Worm (Caenorhabditis elegans) whole organism, L1 larva: Measurements from ENCODE around the gene nhl-2.
A peak's percentile ranks its signal among the peaks of the same experiment; 100 is the strongest.

Experiments
- C04F5.9 ChIP-seq: sonication (generic microtip); optimal IDR thresholded peaks from 2 replicates; lab custom pipeline; 2016; ENCODE audit warnings: missing genetic modification characterization, missing compliant biosample characterization
- C34B4.2 ChIP-seq: sonication (generic microtip); optimal IDR thresholded peaks from 2 replicates; lab custom pipeline; 2017; ENCODE audit warnings: mild to moderate bottlenecking, missing genetic modification characterization, missing compliant biosample characterization
- Y116A8C.19 ChIP-seq: sonication (generic microtip); optimal IDR thresholded peaks from 2 replicates; lab custom pipeline; 2016; ENCODE audit warnings: missing compliant biosample characterization, missing genetic modification characterization, borderline replicate concordance
- aly-2 ChIP-seq: fragments of 150-350 bp; optimal IDR thresholded peaks from 2 replicates; lab custom pipeline; 2014; ENCODE audit warnings: missing biosample characterization, missing genetic modification characterization
- ama-1 ChIP-seq: fragments of 150-350 bp; optimal IDR thresholded peaks from 2 replicates; lab custom pipeline; 2014
- ceh-8 ChIP-seq: fragments of 200-800 bp; sonication (Bioruptor generic); optimal IDR thresholded peaks from 2 replicates; lab custom pipeline; 2018; ENCODE audit warnings: mild to moderate bottlenecking, missing genetic modification characterization, moderate library complexity, missing compliant biosample characterization
- ceh-88 ChIP-seq: fragments of 200-800 bp; sonication (Bioruptor generic); IDR thresholded peaks from 2 replicates; pipeline ENCODE4 v1.3.6; 2022; ENCODE audit warnings: missing genetic modification characterization, missing compliant biosample characterization
- ceh-90 ChIP-seq: sonication (generic microtip); optimal IDR thresholded peaks from 2 replicates; lab custom pipeline; 2016; ENCODE audit warnings: missing genetic modification characterization, missing compliant biosample characterization
- ces-1 ChIP-seq: fragments of 150-350 bp; optimal IDR thresholded peaks from 2 replicates; lab custom pipeline; 2014; ENCODE audit warnings: missing biosample characterization, missing genetic modification reagents, missing genetic modification characterization
- efl-1 ChIP-seq, 4 experiments: fragments of 150-350 bp; optimal IDR thresholded peaks in 3 of 4; peaks in 1 of 4; 1 replicate in 1 of 4; 2 replicates in 3 of 4; lab custom pipeline; 2014; ENCODE audit warnings: missing biosample characterization in 2 of 4, missing genetic modification characterization in 2 of 4, missing genetic modification reagents in 2 of 4
- egl-27 ChIP-seq, 2 experiments: fragments of 150-350 bp in 1 of 2; sonication (generic microtip); optimal IDR thresholded peaks; 3 replicates each; lab custom pipeline; 2017 to 2018; ENCODE audit warnings: missing biosample characterization in 2 of 2, missing genetic modification characterization in 2 of 2, missing genetic modification reagents in 2 of 2
- elt-2 ChIP-seq: sonication (generic microtip); optimal IDR thresholded peaks from 2 replicates; lab custom pipeline; 2016; ENCODE audit warnings: missing genetic modification characterization, mild to moderate bottlenecking, inconsistent platforms, missing compliant biosample characterization, missing genetic modification reagents
- fkh-10 ChIP-seq: sonication (generic microtip); optimal IDR thresholded peaks from 2 replicates; lab custom pipeline; 2017; ENCODE audit warnings: missing biosample characterization, missing genetic modification reagents, missing genetic modification characterization
- fkh-8 ChIP-seq: sonication (generic microtip); optimal IDR thresholded peaks from 2 replicates; lab custom pipeline; 2016; ENCODE audit warnings: mild to moderate bottlenecking, missing genetic modification characterization, missing compliant biosample characterization
- fos-1 ChIP-seq: fragments of 150-350 bp; optimal IDR thresholded peaks from 2 replicates; lab custom pipeline; 2014; ENCODE audit warnings: missing biosample characterization, missing genetic modification characterization
- jun-1 ChIP-seq: fragments of 150-350 bp; optimal IDR thresholded peaks from 2 replicates; lab custom pipeline; 2014; ENCODE audit warnings: missing biosample characterization, missing genetic modification reagents, missing genetic modification characterization
- lin-13 ChIP-seq: fragments of 150-350 bp; optimal IDR thresholded peaks from 2 replicates; lab custom pipeline; 2014; ENCODE audit warnings: missing biosample characterization, missing genetic modification reagents, missing genetic modification characterization
- lin-15B ChIP-seq: fragments of 150-350 bp; sonication (generic microtip); optimal IDR thresholded peaks from 3 replicates; lab custom pipeline; 2014; ENCODE audit warnings: missing biosample characterization, missing genetic modification characterization
- lin-35 ChIP-seq, 2 experiments: fragments of 150-350 bp; optimal IDR thresholded peaks; 2 replicates each; lab custom pipeline; 2014; ENCODE audit warnings: missing biosample characterization in 2 of 2, missing genetic modification characterization in 2 of 2, missing genetic modification reagents in 2 of 2
- lin-39 ChIP-seq: fragments of 150-350 bp; optimal IDR thresholded peaks from 2 replicates; lab custom pipeline; 2014; ENCODE audit warnings: missing biosample characterization, missing genetic modification reagents, missing genetic modification characterization
- lsy-2 ChIP-seq, 2 experiments: fragments of 150-350 bp; optimal IDR thresholded peaks; 2 replicates each; lab custom pipeline; 2014; ENCODE audit warnings: missing biosample characterization in 2 of 2, missing genetic modification characterization in 2 of 2
- mdl-1 ChIP-seq, 2 experiments: fragments of 150-350 bp; optimal IDR thresholded peaks; 2 replicates each; lab custom pipeline; 2014 to 2017; ENCODE audit warnings: missing biosample characterization in 2 of 2, missing genetic modification characterization in 2 of 2, inconsistent platforms in 1 of 2
- mef-2 ChIP-seq: fragments of 150-350 bp; optimal IDR thresholded peaks from 2 replicates; lab custom pipeline; 2014; ENCODE audit warnings: missing biosample characterization, missing genetic modification characterization
- nhr-12 ChIP-seq: sonication (generic microtip); optimal IDR thresholded peaks from 2 replicates; lab custom pipeline; 2017; ENCODE audit warnings: missing biosample characterization, missing genetic modification characterization
- nhr-71 ChIP-seq: sonication (generic microtip); optimal IDR thresholded peaks from 2 replicates; lab custom pipeline; 2016; ENCODE audit warnings: mild to moderate bottlenecking, missing genetic modification characterization, moderate library complexity, missing compliant biosample characterization
- nhr-76 ChIP-seq: sonication (generic microtip); optimal IDR thresholded peaks from 2 replicates; lab custom pipeline; 2017; ENCODE audit warnings: missing biosample characterization, missing genetic modification characterization
- pag-3 ChIP-seq: sonication (generic microtip); optimal IDR thresholded peaks from 2 replicates; lab custom pipeline; 2017; ENCODE audit warnings: missing genetic modification characterization, mild to moderate bottlenecking, missing compliant biosample characterization, antibody characterized with exemption, borderline replicate concordance; ENCODE audit not compliant: insufficient read depth
- pqm-1 ChIP-seq: sonication (generic microtip); optimal IDR thresholded peaks from 3 replicates; lab custom pipeline; 2017; ENCODE audit warnings: missing biosample characterization, missing genetic modification characterization
- skn-1 ChIP-seq: fragments of 150-350 bp; optimal IDR thresholded peaks from 2 replicates; lab custom pipeline; 2014; ENCODE audit warnings: missing biosample characterization, missing genetic modification characterization
- snpc-4 ChIP-seq: fragments of 150-350 bp; optimal IDR thresholded peaks from 2 replicates; lab custom pipeline; 2014; ENCODE audit warnings: missing biosample characterization, missing genetic modification characterization
- sox-4 ChIP-seq: sonication (generic microtip); optimal IDR thresholded peaks from 2 replicates; lab custom pipeline; 2016; ENCODE audit warnings: missing genetic modification characterization, missing compliant biosample characterization
- sup-37 ChIP-seq: fragments of 200-800 bp; sonication (Bioruptor generic); optimal IDR thresholded peaks from 2 replicates; lab custom pipeline; 2018; ENCODE audit warnings: mild to moderate bottlenecking, missing genetic modification characterization, missing compliant biosample characterization
- unc-130 ChIP-seq: fragments of 150-350 bp; optimal IDR thresholded peaks from 2 replicates; lab custom pipeline; 2017; ENCODE audit warnings: missing biosample characterization, missing genetic modification characterization, inconsistent platforms
- unc-98 ChIP-seq: fragments of 200-800 bp; sonication (Bioruptor generic); IDR thresholded peaks from 2 replicates; pipeline ENCODE4 v1.3.6; 2022; ENCODE audit warnings: missing genetic modification characterization, missing compliant biosample characterization
- zag-1 ChIP-seq: fragments of 150-350 bp; optimal IDR thresholded peaks from 2 replicates; lab custom pipeline; 2014; ENCODE audit warnings: missing biosample characterization, missing genetic modification characterization

nhl-2 gene

DNA sequence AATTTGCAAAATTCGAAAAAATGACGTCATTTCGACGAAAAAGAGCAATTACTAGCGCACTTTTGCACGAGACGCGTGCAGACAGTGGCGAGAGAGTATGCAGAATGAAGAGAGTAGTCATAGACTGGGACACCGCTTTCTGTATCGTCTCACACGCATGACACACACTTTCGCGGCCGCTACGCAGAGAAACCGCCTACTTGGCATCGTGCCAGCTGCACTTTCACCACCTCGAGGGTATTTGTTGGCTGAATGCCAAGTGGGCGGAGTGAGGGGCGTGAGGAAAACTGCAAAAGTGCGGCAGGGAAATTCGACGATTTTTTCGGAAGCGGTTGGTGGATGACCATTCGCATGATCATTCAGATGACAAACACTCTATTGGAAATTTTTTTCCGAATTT, 843 bp upstream of the nhl-2 start (continued):
- TF ChIP-seq ama-1 (no peak), mef-2 (tag; lab: Kevin White, UChicago) (peak; percentile 96)

DNA sequence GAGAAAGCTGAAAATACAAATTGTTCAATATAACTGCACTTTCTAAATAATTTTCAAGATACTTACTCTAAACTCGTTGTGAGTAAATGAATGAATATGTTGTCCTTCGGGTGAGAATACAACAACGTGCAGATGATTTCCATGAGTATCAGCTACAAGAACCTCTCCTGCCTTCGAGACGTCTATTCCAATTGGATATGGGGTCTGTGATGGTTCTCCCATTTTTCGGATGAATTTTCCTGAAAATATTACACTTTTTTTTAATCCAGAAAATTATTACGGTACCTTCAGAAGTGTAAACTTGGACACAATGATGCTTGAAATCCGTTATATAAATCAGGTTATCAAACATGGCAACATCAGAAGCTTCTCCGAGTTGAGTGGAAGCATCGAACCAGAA, 3.6 kb downstream of the nhl-2 start:
- no peak for TF ChIP-seq efl-1 (optimal IDR thresholded peaks at IDR 0.05; lab: Kevin White, UChicago)
- peak in 1 of 2 experiments; percentile 83 for TF ChIP-seq efl-1 (GFP tag; optimal IDR thresholded peaks at IDR 0.05 in 1 of 2; lab: Kevin White, UChicago)
- TF ChIP-seq fkh-8 (tag; lab: Kevin White, UChicago): no peak
- TF ChIP-seq sup-37: no peak
- TF ChIP-seq ceh-8 (GFP tag; lab: Kevin White, UChicago): no peak
- peak; percentile 33 for TF ChIP-seq aly-2 (tag; lab: Kevin White, UChicago)
- TF ChIP-seq Y116A8C.19: no peak
- no peak for TF ChIP-seq zag-1 (tag; lab: Kevin White, UChicago)
- no peak for TF ChIP-seq snpc-4 (tag; lab: Kevin White, UChicago)

DNA sequence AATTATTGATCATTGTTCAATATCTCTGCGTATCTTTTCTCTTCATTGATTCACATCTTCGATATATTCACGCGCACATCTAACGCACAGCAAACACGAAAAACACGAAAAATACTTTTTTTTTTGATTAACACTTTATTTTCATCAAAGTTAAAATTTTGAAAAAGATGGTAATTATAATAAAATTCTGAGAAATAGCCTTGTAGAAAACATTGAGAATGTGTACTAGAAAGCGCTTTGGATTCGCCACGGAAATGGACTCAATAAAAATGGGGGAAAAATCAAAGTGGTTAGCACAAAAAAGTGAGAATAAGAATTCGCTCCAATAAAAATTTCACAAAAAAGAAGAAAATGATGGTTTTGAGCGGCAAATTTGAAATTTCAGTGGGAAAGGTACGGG, 5.3 kb downstream of the nhl-2 start, which contains the start of gene F26F4.6:
Gene F26F4.6 (minus strand): TSS at position 101 of the 400 bp plus-strand sequence.
- TF ChIP-seq unc-98 (GFP tag; lab: Robert Waterston, UW): no peak
- TF ChIP-seq aly-2 (tag; lab: Kevin White, UChicago): peak; percentile 18
- peak in 1 of 2 experiments; percentile 15 for TF ChIP-seq lin-35 (GFP tag; optimal IDR thresholded peaks at IDR 0.05; lab: Kevin White, UChicago)
- no peak for TF ChIP-seq C04F5.9 (tag; lab: Kevin White, UChicago)
- no peak for TF ChIP-seq unc-130 (tag; lab: Kevin White, UChicago)

DNA sequence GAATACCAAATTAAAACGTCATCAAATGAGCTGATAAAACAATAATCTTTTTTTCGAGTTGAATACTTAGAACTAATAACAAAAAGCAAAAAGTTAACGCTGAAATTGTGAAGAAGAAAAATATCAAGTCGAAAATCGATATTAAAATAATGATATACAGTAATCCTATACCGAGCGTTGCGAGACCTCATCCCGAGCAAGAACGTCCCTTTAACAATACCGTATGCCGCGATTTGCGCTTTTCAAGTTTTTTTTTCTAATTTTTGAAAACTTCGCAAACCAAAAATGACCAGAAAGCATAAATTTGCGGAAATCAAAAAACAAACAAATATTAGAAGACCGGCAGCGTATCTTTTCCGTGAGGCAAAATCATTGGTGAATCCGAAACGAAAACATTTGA, 7.9 kb downstream of the nhl-2 start, which contains the start of gene F26F4.5:
Gene F26F4.5 (minus strand): TSS at position 256 of the 400 bp plus-strand sequence.
- TF ChIP-seq pqm-1 (tag; lab: Kevin White, UChicago): no peak
- no peak for TF ChIP-seq mdl-1 (tag; optimal IDR thresholded peaks at IDR 0.05; lab: Kevin White, UChicago)
- TF ChIP-seq skn-1 (tag; lab: Kevin White, UChicago): no peak
- TF ChIP-seq fos-1: no peak
- no peak for TF ChIP-seq ces-1 (GFP tag; lab: Kevin White, UChicago)
- no peak for TF ChIP-seq nhr-71 (tag; lab: Kevin White, UChicago)
- no peak for TF ChIP-seq fkh-10 (GFP tag; lab: Kevin White, UChicago)
- TF ChIP-seq sox-4 (tag; lab: Kevin White, UChicago): no peak
- TF ChIP-seq lin-15B (tag; lab: Kevin White, UChicago): no peak
- no peak for TF ChIP-seq lsy-2 (tag; optimal IDR thresholded peaks at IDR 0.05; lab: Kevin White, UChicago)

DNA sequence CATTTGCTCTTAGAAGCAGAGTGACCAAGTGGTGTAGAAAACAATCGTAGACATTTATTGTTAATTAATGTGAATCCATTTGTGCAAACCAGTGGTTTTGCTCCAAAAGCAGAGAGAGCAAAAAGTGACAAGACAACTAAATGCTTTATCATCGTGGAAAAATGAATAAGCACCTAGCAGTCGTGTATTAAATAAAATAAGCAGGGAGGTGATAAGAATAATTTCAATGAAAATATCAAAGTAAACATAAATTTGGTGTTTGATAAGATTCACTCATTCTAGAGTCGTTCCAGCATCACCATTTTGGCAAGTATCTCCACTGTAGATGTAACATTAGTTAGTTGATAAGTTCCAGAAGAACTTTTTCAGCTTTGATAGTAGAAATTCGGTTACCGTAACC, 11.6 kb downstream of the nhl-2 start, which contains the start of gene clec-6:
Gene clec-6 (minus strand): TSS at position 154 of the 400 bp plus-strand sequence.
- TF ChIP-seq ceh-88 (GFP tag; lab: Robert Waterston, UW): no peak
- TF ChIP-seq elt-2: peak; percentile 51

DNA sequence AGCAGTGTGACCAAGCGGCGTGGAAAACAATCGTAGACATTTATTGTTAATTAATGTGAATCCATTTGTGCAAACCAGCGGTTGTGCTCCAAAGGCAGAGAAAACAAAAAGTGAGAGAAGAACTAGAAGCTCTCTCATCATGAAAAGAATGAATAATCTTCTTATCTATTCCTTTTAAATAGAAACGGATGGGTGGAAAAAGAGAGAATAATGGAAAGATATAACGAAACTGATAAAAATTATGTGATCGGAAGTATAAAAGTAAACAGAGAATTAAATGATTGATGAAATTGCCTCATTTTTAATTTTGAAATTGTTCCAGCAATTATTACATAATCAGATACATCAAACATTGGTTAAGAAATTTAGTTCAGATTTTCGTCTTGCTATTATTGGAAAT, 15.5 kb downstream of the nhl-2 start, which contains the start of gene clec-5:
Gene clec-5 (minus strand): TSS at position 178 of the 400 bp plus-strand sequence.
- TF ChIP-seq nhr-76 (tag; lab: Kevin White, UChicago) (no peak), ceh-90 (tag; lab: Kevin White, UChicago) (no peak), lin-13 (no peak), C34B4.2 (tag; lab: Kevin White, UChicago) (no peak), fkh-10 (GFP tag; lab: Kevin White, UChicago) (no peak), jun-1 (tag; lab: Kevin White, UChicago) (peak; percentile 29), lin-39 (no peak), pag-3 (no peak), elt-2 (peak; percentile 40), skn-1 (tag; lab: Kevin White, UChicago) (no peak), egl-27 (tag; optimal IDR thresholded peaks at IDR 0.05; lab: Kevin White, UChicago) (no peak), nhr-12 (tag; lab: Kevin White, UChicago) (no peak)
